Fruit fly (Drosophila melanogaster) Kc167 (cell line): ENCODE results near the gene CG42258.

ENCODE experiments used
- Myc ChIP-seq: fragments of >200 bp; optimal IDR thresholded peaks from 2 replicates; lab custom pipeline; 2017; ENCODE audit warnings: missing external identifiers
- Sin3A ChIP-seq: fragments of >200 bp; optimal IDR thresholded peaks from 2 replicates; lab custom pipeline; 2018; ENCODE audit warnings: missing external identifiers
- h ChIP-seq: fragments of >200 bp; optimal IDR thresholded peaks from 3 replicates; lab custom pipeline; 2018; ENCODE audit warnings: missing external identifiers
- insv ChIP-seq: fragments of >200 bp; optimal IDR thresholded peaks from 3 replicates; lab custom pipeline; 2018; ENCODE audit warnings: missing external identifiers
- psq ChIP-seq: fragments of >200 bp; optimal IDR thresholded peaks from 2 replicates; lab custom pipeline; 2017; ENCODE audit warnings: missing external identifiers
- ttk ChIP-seq: sonication (Bioruptor generic); optimal IDR thresholded peaks from 2 replicates; lab custom pipeline; 2017; ENCODE audit warnings: missing external identifiers

The CG42258 gene

dm6 chrX:12466541-12467240, 3.4 kb downstream of the CG42258 start:
- TF ChIP-seq Myc (lab: Kevin White, UChicago): no peak
- TF ChIP-seq insv (lab: Kevin White, UChicago): no peak
- TF ChIP-seq psq: no peak
- TF ChIP-seq ttk (lab: Kevin White, UChicago): no peak
- TF ChIP-seq h (lab: Kevin White, UChicago): no peak
- no peak for TF ChIP-seq Sin3A (lab: Kevin White, UChicago)

- TF ChIP-seq h (lab: Kevin White, UChicago): no peak
- no peak for TF ChIP-seq Myc (lab: Kevin White, UChicago)
- TF ChIP-seq insv (lab: Kevin White, UChicago): no peak
- TF ChIP-seq ttk (lab: Kevin White, UChicago): no peak
- no peak for TF ChIP-seq Sin3A (lab: Kevin White, UChicago)
- TF ChIP-seq psq: no peak
Measured at dm6 chrX:12467241-12467597, 3.9 kb downstream of the CG42258 start.

- TF ChIP-seq psq (no peak), Sin3A (lab: Kevin White, UChicago) (no peak), Myc (lab: Kevin White, UChicago) (no peak), h (lab: Kevin White, UChicago) (no peak), ttk (lab: Kevin White, UChicago) (no peak), insv (lab: Kevin White, UChicago) (no peak)
Measured at dm6 chrX:12469172-12469571, 5.8 kb downstream of the CG42258 start.

- TF ChIP-seq ttk (lab: Kevin White, UChicago) (no peak), insv (lab: Kevin White, UChicago) (no peak), h (lab: Kevin White, UChicago) (no peak), Sin3A (lab: Kevin White, UChicago) (no peak), Myc (lab: Kevin White, UChicago) (no peak), psq (no peak)
Measured at dm6 chrX:12469778-12470177, 6.5 kb downstream of the CG42258 start.

- TF ChIP-seq ttk (lab: Kevin White, UChicago) (no peak), h (lab: Kevin White, UChicago) (no peak), insv (lab: Kevin White, UChicago) (no peak), Myc (lab: Kevin White, UChicago) (no peak), Sin3A (lab: Kevin White, UChicago) (no peak), psq (no peak)
Measured at dm6 chrX:12470187-12470931, 7.0 kb downstream of the CG42258 start.

- no peak for TF ChIP-seq Myc (lab: Kevin White, UChicago)
- no peak for TF ChIP-seq ttk (lab: Kevin White, UChicago)
Measured at dm6 chrX:12471408-12471807, 8.1 kb downstream of the CG42258 start.

- TF ChIP-seq Sin3A (lab: Kevin White, UChicago) (no peak), ttk (lab: Kevin White, UChicago) (no peak), h (lab: Kevin White, UChicago) (no peak), insv (lab: Kevin White, UChicago) (no peak), Myc (lab: Kevin White, UChicago) (no peak), psq (no peak)
Measured at dm6 chrX:12472244-12472736, 9.0 kb downstream of the CG42258 start.

- TF ChIP-seq psq (no peak), Sin3A (lab: Kevin White, UChicago) (no peak), Myc (lab: Kevin White, UChicago) (no peak), ttk (lab: Kevin White, UChicago) (no peak), h (lab: Kevin White, UChicago) (no peak)
Measured at dm6 chrX:12473953-12474468, 10.7 kb downstream of the CG42258 start.

dm6 chrX:12480282-12480681, 17.0 kb downstream of the CG42258 start:
- TF ChIP-seq h (lab: Kevin White, UChicago): no peak

- TF ChIP-seq h (lab: Kevin White, UChicago) (no peak), Sin3A (lab: Kevin White, UChicago) (no peak), psq (no peak)
Measured at dm6 chrX:12486294-12487020, 23.1 kb downstream of the CG42258 start, which contains the start of gene Cpr11A. Cpr11A (plus strand) TSS chrX:12486970.

dm6 chrX:12487485-12487884, 24.2 kb downstream of the CG42258 start:
- TF ChIP-seq h (lab: Kevin White, UChicago) (no peak), Myc (lab: Kevin White, UChicago) (no peak), psq (no peak), ttk (lab: Kevin White, UChicago) (no peak), insv (lab: Kevin White, UChicago) (no peak), Sin3A (lab: Kevin White, UChicago) (no peak)
